Worm (Caenorhabditis elegans) whole organism, early embryonic: ENCODE data around the gene egl-26.

ENCODE experiments used
- B0310.2 ChIP-seq: sonication (generic microtip); optimal IDR thresholded peaks from 2 replicates; lab custom pipeline; 2016; ENCODE audit warnings: mild to moderate bottlenecking, missing genetic modification characterization, missing compliant biosample characterization
- aly-1 ChIP-seq: sonication (generic microtip); optimal IDR thresholded peaks from 2 replicates; lab custom pipeline; 2016; ENCODE audit warnings: missing genetic modification characterization, missing compliant biosample characterization
- ama-1 ChIP-seq: fragments of 150-350 bp; optimal IDR thresholded peaks from 2 replicates; lab custom pipeline; 2014
- ceh-13 ChIP-seq: fragments of 200-800 bp; sonication (Bioruptor generic); optimal IDR thresholded peaks from 2 replicates; lab custom pipeline; 2018; ENCODE audit warnings: mild to moderate bottlenecking, missing genetic modification characterization, missing compliant biosample characterization
- ceh-36 ChIP-seq: sonication (generic microtip); optimal IDR thresholded peaks from 2 replicates; lab custom pipeline; 2016; ENCODE audit warnings: missing genetic modification characterization, inconsistent platforms, missing compliant biosample characterization
- ets-7 ChIP-seq: sonication (generic microtip); optimal IDR thresholded peaks from 2 replicates; lab custom pipeline; 2016; ENCODE audit warnings: missing genotype, missing genetic modification characterization, missing compliant biosample characterization
- flt-1 ChIP-seq: fragments of 200-800 bp; sonication (Bioruptor generic); IDR thresholded peaks from 2 replicates; pipeline ENCODE4 v1.3.6; 2022; ENCODE audit warnings: missing genetic modification characterization, missing compliant biosample characterization
- pes-1 ChIP-seq: fragments of 200-800 bp; sonication (Bioruptor generic); IDR thresholded peaks from 2 replicates; pipeline ENCODE4 v1.3.6; 2022; ENCODE audit warnings: missing genetic modification reagents, missing genetic modification characterization, missing compliant biosample characterization
- sea-1 ChIP-seq: fragments of 200-800 bp; sonication (Bioruptor generic); conservative IDR thresholded peaks from 2 replicates; pipeline ENCODE4 v1.3.6; 2022; ENCODE audit warnings: missing genetic modification characterization, missing compliant biosample characterization
- tbx-11 ChIP-seq: fragments of 200-800 bp; sonication (Bioruptor generic); IDR thresholded peaks from 2 replicates; pipeline ENCODE4 v1.3.6; 2022; ENCODE audit warnings: missing genetic modification characterization, missing compliant biosample characterization
- tbx-37 ChIP-seq: fragments of 200-800 bp; sonication (Bioruptor generic); conservative IDR thresholded peaks from 2 replicates; pipeline ENCODE4 v1.3.6; 2022; ENCODE audit warnings: missing genetic modification reagents, missing genetic modification characterization, missing compliant biosample characterization

DNA sequence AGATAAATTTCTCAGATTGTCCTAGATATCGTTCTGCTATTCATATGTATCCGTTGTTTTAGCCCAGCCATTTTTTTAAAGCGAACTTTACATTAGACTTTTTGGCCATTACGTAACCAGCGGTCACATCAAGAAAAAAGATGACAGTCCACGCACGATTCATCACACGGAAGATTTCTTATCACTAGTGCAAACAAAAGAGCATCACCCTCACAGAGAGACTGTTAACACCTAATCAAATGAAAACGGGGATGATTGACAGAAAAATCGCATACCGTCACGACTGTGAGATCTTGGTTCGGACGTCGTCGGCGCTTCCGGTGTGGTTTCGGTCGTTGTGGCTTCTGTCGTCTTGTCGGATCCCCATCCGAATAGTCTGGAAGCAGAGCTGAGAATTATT lies 7.2 kb downstream of the egl-26 start:
- TF ChIP-seq flt-1 (no peak), sea-1 (GFP tag; lab: Robert Waterston, UW) (no peak), ceh-13 (GFP tag; lab: Kevin White, UChicago) (no peak), ama-1 (lab: Kevin White, UChicago) (no peak), B0310.2 (no peak), pes-1 (no peak), tbx-37 (GFP tag; lab: Robert Waterston, UW) (no peak), ceh-36 (no peak), tbx-11 (GFP tag; lab: Robert Waterston, UW) (no peak), aly-1 (tag; lab: Kevin White, UChicago) (no peak), ets-7 (no peak)
